Worm (Caenorhabditis elegans) whole organism, L4 larva: ENCODE results near the gene T13C2.3.
A peak's percentile ranks its signal among the peaks of the same experiment; 100 is the strongest.

ENCODE experiments used
- D1046.2 ChIP-seq: fragments of 200-800 bp; sonication (Bioruptor generic); IDR thresholded peaks from 2 replicates; pipeline ENCODE4 v1.3.6; 2022; ENCODE audit warnings: missing genetic modification characterization, missing compliant biosample characterization
- F37D6.2 ChIP-seq: sonication (generic microtip); optimal IDR thresholded peaks from 2 replicates; lab custom pipeline; 2016; ENCODE audit warnings: mild to moderate bottlenecking, missing genetic modification characterization, missing compliant biosample characterization
- R02D3.7 ChIP-seq: fragments of 150-350 bp; sonication (generic microtip); optimal IDR thresholded peaks from 3 replicates; lab custom pipeline; 2014; ENCODE audit warnings: missing biosample characterization, missing genetic modification characterization
- T26A8.4 ChIP-seq: fragments of 200-800 bp; sonication (Bioruptor generic); IDR thresholded peaks from 2 replicates; pipeline ENCODE4 v1.3.6; 2022; ENCODE audit warnings: missing genetic modification characterization, missing compliant biosample characterization
- Y48G9A.11 ChIP-seq: fragments of 200-800 bp; sonication (Bioruptor generic); IDR thresholded peaks from 2 replicates; pipeline ENCODE4 v1.3.6; 2022; ENCODE audit warnings: missing genetic modification reagents, missing genetic modification characterization, missing compliant biosample characterization
- Y5F2A.4 ChIP-seq: fragments of 200-800 bp; sonication (Bioruptor generic); optimal IDR thresholded peaks from 2 replicates; lab custom pipeline; 2018; ENCODE audit warnings: mild to moderate bottlenecking, missing genetic modification characterization, missing compliant biosample characterization
- Y75B8A.6 ChIP-seq: fragments of 200-800 bp; sonication (Bioruptor generic); IDR thresholded peaks from 2 replicates; pipeline ENCODE4 v1.3.6; 2022; ENCODE audit warnings: missing genetic modification reagents, missing genetic modification characterization, missing compliant biosample characterization
- aly-2 ChIP-seq: sonication (generic microtip); optimal IDR thresholded peaks from 2 replicates; lab custom pipeline; 2018; ENCODE audit warnings: missing biosample characterization, missing genetic modification characterization
- ama-1 ChIP-seq: fragments of 150-350 bp; optimal IDR thresholded peaks from 2 replicates; lab custom pipeline; 2014; ENCODE audit warnings: inconsistent platforms, mixed read lengths
- ceh-20 ChIP-seq: fragments of 200-800 bp; sonication (Bioruptor generic); IDR thresholded peaks from 2 replicates; pipeline ENCODE4 v1.3.6; 2022; ENCODE audit warnings: missing genetic modification reagents, missing genetic modification characterization, missing compliant biosample characterization
- ceh-32 ChIP-seq: sonication (generic microtip); optimal IDR thresholded peaks from 2 replicates; lab custom pipeline; 2016; ENCODE audit warnings: mild to moderate bottlenecking, missing genetic modification characterization, missing compliant biosample characterization; ENCODE audit not compliant: poor library complexity
- ceh-44 ChIP-seq: fragments of 200-800 bp; sonication (Bioruptor generic); IDR thresholded peaks from 2 replicates; pipeline ENCODE4 v1.3.6; 2022; ENCODE audit warnings: missing genetic modification reagents, missing genetic modification characterization, missing compliant biosample characterization
- ceh-62 ChIP-seq: sonication (generic microtip); optimal IDR thresholded peaks from 2 replicates; lab custom pipeline; 2017; ENCODE audit warnings: missing biosample characterization, missing genetic modification characterization
- ces-1 ChIP-seq: fragments of 150-350 bp; sonication (generic microtip); optimal IDR thresholded peaks from 4 replicates; lab custom pipeline; 2014; ENCODE audit warnings: missing biosample characterization, missing genetic modification reagents, missing genetic modification characterization
- cey-2 ChIP-seq: sonication (generic microtip); optimal IDR thresholded peaks from 3 replicates; lab custom pipeline; 2017; ENCODE audit warnings: missing genetic modification characterization, mild to moderate bottlenecking, missing compliant biosample characterization, antibody characterized with exemption, borderline replicate concordance; ENCODE audit not compliant: insufficient read depth
- ctbp-1 ChIP-seq: fragments of 200-800 bp; sonication (Bioruptor generic); IDR thresholded peaks from 2 replicates; pipeline ENCODE4 v1.3.6; 2022; ENCODE audit warnings: missing genetic modification reagents, missing genetic modification characterization, missing compliant biosample characterization
- daf-12 ChIP-seq: fragments of 150-350 bp; optimal IDR thresholded peaks from 2 replicates; lab custom pipeline; 2014; ENCODE audit warnings: missing biosample characterization, missing genetic modification reagents, missing genetic modification characterization
- daf-16 ChIP-seq, 3 experiments: sonication (generic microtip); optimal IDR thresholded peaks; 2 replicates each; lab custom pipeline; 2016 to 2017; ENCODE audit warnings: missing genetic modification characterization in 3 of 3, missing genetic modification reagents in 3 of 3, mild to moderate bottlenecking in 2 of 3, missing compliant biosample characterization in 2 of 3, missing biosample characterization in 1 of 3, moderate library complexity in 1 of 3
- dmd-8 ChIP-seq: fragments of 200-800 bp; sonication (Bioruptor generic); IDR thresholded peaks from 2 replicates; pipeline ENCODE4 v1.3.6; 2022; ENCODE audit warnings: missing genetic modification characterization, missing compliant biosample characterization
- duxl-1 ChIP-seq: sonication (generic microtip); optimal IDR thresholded peaks from 2 replicates; lab custom pipeline; 2016; ENCODE audit warnings: mild to moderate bottlenecking, missing genetic modification characterization, moderate library complexity, missing compliant biosample characterization; ENCODE audit not compliant: poor library complexity
- egl-27 ChIP-seq: sonication (generic microtip); optimal IDR thresholded peaks from 3 replicates; lab custom pipeline; 2017; ENCODE audit warnings: missing biosample characterization, missing genetic modification reagents, missing genetic modification characterization
- fos-1 ChIP-seq: fragments of 150-350 bp; optimal IDR thresholded peaks from 2 replicates; lab custom pipeline; 2014; ENCODE audit warnings: missing biosample characterization, missing genetic modification characterization
- hlh-11 ChIP-seq: fragments of 200-800 bp; sonication (Bioruptor generic); optimal IDR thresholded peaks from 2 replicates; lab custom pipeline; 2018; ENCODE audit warnings: mild to moderate bottlenecking, missing genetic modification characterization, missing compliant biosample characterization
- hlh-30 ChIP-seq: sonication (generic microtip); optimal IDR thresholded peaks from 2 replicates; lab custom pipeline; 2017; ENCODE audit warnings: antibody characterized with exemption, mild to moderate bottlenecking, missing genetic modification characterization, missing compliant biosample characterization; ENCODE audit not compliant: insufficient read depth
- hmg-1.1 ChIP-seq: fragments of 200-800 bp; sonication (Bioruptor generic); IDR thresholded peaks from 2 replicates; pipeline ENCODE4 v1.3.6; 2022; ENCODE audit warnings: missing genetic modification reagents, missing genetic modification characterization, missing compliant biosample characterization
- lim-7 ChIP-seq: fragments of 200-800 bp; sonication (Bioruptor generic); IDR thresholded peaks from 2 replicates; pipeline ENCODE4 v1.3.6; 2022; ENCODE audit warnings: missing genetic modification characterization, missing compliant biosample characterization
- lin-1 ChIP-seq: fragments of 200-800 bp; sonication (Bioruptor generic); IDR thresholded peaks from 2 replicates; pipeline ENCODE4 v1.3.6; 2022; ENCODE audit warnings: missing genetic modification reagents, missing genetic modification characterization, missing compliant biosample characterization
- lin-13 ChIP-seq: fragments of 150-350 bp; optimal IDR thresholded peaks from 2 replicates; lab custom pipeline; 2014; ENCODE audit warnings: missing biosample characterization, missing genetic modification reagents, missing genetic modification characterization
- lin-29 ChIP-seq: fragments of 200-800 bp; sonication (Bioruptor generic); IDR thresholded peaks from 2 replicates; pipeline ENCODE4 v1.3.6; 2022; ENCODE audit warnings: missing genetic modification reagents, missing genetic modification characterization, missing compliant biosample characterization
- lin-39 ChIP-seq: fragments of 150-350 bp; optimal IDR thresholded peaks from 2 replicates; lab custom pipeline; 2014; ENCODE audit warnings: missing biosample characterization, missing genetic modification reagents, missing genetic modification characterization
- mep-1 ChIP-seq: fragments of 150-350 bp; sonication (generic microtip); optimal IDR thresholded peaks from 3 replicates; lab custom pipeline; 2014; ENCODE audit warnings: missing biosample characterization, missing genetic modification characterization
- mxl-3 ChIP-seq: fragments of 200-800 bp; sonication (Bioruptor generic); optimal IDR thresholded peaks from 2 replicates; lab custom pipeline; 2018; ENCODE audit warnings: mild to moderate bottlenecking, missing genetic modification characterization, missing compliant biosample characterization
- nhr-102 ChIP-seq: sonication (generic microtip); optimal IDR thresholded peaks from 2 replicates; lab custom pipeline; 2016; ENCODE audit warnings: mild to moderate bottlenecking, missing genetic modification characterization, moderate library complexity, missing compliant biosample characterization
- nhr-25 ChIP-seq: sonication (generic microtip); optimal IDR thresholded peaks from 2 replicates; lab custom pipeline; 2017; ENCODE audit warnings: missing genetic modification characterization, mild to moderate bottlenecking, missing compliant biosample characterization, antibody characterized with exemption, moderate library complexity, borderline replicate concordance; ENCODE audit not compliant: insufficient read depth
- nhr-41 ChIP-seq: fragments of 200-800 bp; sonication (Bioruptor generic); IDR thresholded peaks from 2 replicates; pipeline ENCODE4 v1.3.6; 2022; ENCODE audit warnings: missing genetic modification reagents, missing genetic modification characterization, missing compliant biosample characterization
- nhr-42 ChIP-seq: fragments of 200-800 bp; sonication (Bioruptor generic); IDR thresholded peaks from 2 replicates; pipeline ENCODE4 v1.3.6; 2022; ENCODE audit warnings: missing genetic modification characterization, missing compliant biosample characterization
- nhr-76 ChIP-seq: fragments of 150-350 bp; optimal IDR thresholded peaks from 2 replicates; lab custom pipeline; 2014; ENCODE audit warnings: missing biosample characterization, missing genetic modification characterization
- php-3 ChIP-seq: fragments of 200-800 bp; sonication (Bioruptor generic); IDR thresholded peaks from 2 replicates; pipeline ENCODE4 v1.3.6; 2022; ENCODE audit warnings: missing genetic modification reagents, missing genetic modification characterization, missing compliant biosample characterization
- rbr-2 ChIP-seq: sonication (generic microtip); optimal IDR thresholded peaks from 2 replicates; lab custom pipeline; 2016; ENCODE audit warnings: missing genotype, missing genetic modification characterization, missing compliant biosample characterization
- saeg-2 ChIP-seq: fragments of 200-800 bp; sonication (Bioruptor generic); IDR thresholded peaks from 2 replicates; pipeline ENCODE4 v1.3.6; 2022; ENCODE audit warnings: missing genetic modification reagents, missing genetic modification characterization, missing compliant biosample characterization
- set-16 ChIP-seq: fragments of 200-800 bp; sonication (Bioruptor generic); IDR thresholded peaks from 2 replicates; pipeline ENCODE4 v1.3.6; 2022; ENCODE audit warnings: missing genetic modification reagents, missing genetic modification characterization, missing compliant biosample characterization
- snpc-1.2 ChIP-seq: fragments of 200-800 bp; sonication (Bioruptor generic); IDR thresholded peaks from 2 replicates; pipeline ENCODE4 v1.3.6; 2022; ENCODE audit warnings: missing genetic modification reagents, missing genetic modification characterization, missing compliant biosample characterization
- spr-1 ChIP-seq: sonication (generic microtip); optimal IDR thresholded peaks from 2 replicates; lab custom pipeline; 2016; ENCODE audit warnings: mild to moderate bottlenecking, missing genetic modification characterization, missing compliant biosample characterization
- spr-3 ChIP-seq: fragments of 200-800 bp; sonication (Bioruptor generic); optimal IDR thresholded peaks from 2 replicates; lab custom pipeline; 2018; ENCODE audit warnings: mild to moderate bottlenecking, missing genetic modification characterization, missing compliant biosample characterization
- tag-97 ChIP-seq: fragments of 200-800 bp; sonication (Bioruptor generic); IDR thresholded peaks from 2 replicates; pipeline ENCODE4 v1.3.6; 2022; ENCODE audit warnings: missing genetic modification characterization, missing compliant biosample characterization
- tra-1 ChIP-seq: fragments of 200-800 bp; sonication (Bioruptor generic); IDR thresholded peaks from 2 replicates; pipeline ENCODE4 v1.3.6; 2022; ENCODE audit warnings: missing genetic modification reagents, missing genetic modification characterization, missing compliant biosample characterization
- unc-39 ChIP-seq: sonication (generic microtip); optimal IDR thresholded peaks from 2 replicates; lab custom pipeline; 2017; ENCODE audit warnings: missing biosample characterization, missing genetic modification characterization
- zag-1 ChIP-seq: fragments of 150-350 bp; optimal IDR thresholded peaks from 2 replicates; lab custom pipeline; 2014; ENCODE audit warnings: missing biosample characterization, missing genetic modification characterization
- zfp-3 ChIP-seq: fragments of 200-800 bp; sonication (Bioruptor generic); conservative IDR thresholded peaks from 2 replicates; pipeline ENCODE4 v1.3.6; 2022; ENCODE audit warnings: missing genetic modification reagents, missing genetic modification characterization, missing compliant biosample characterization
- zip-11 ChIP-seq: fragments of 200-800 bp; sonication (Bioruptor generic); IDR thresholded peaks from 2 replicates; pipeline ENCODE4 v1.3.6; 2022; ENCODE audit warnings: missing genetic modification characterization, missing compliant biosample characterization
- zip-2 ChIP-seq: fragments of 150-350 bp; optimal IDR thresholded peaks from 2 replicates; lab custom pipeline; 2014; ENCODE audit warnings: missing biosample characterization, missing genetic modification characterization

The T13C2.3 gene

ce11 chrII:6823233-6823632, 34.2 kb downstream of the T13C2.3 start (continued):
- no peak for TF ChIP-seq T26A8.4
- TF ChIP-seq D1046.2 (GFP tag; lab: Robert Waterston, UW) = no peak
- TF ChIP-seq hlh-30 = peak; percentile 41
- peak; percentile 68 for TF ChIP-seq mxl-3 (GFP tag; lab: Kevin White, UChicago)
- no peak for TF ChIP-seq set-16
- no peak for TF ChIP-seq Y48G9A.11
- peak in 1 of 2 experiments; percentile 54 for TF ChIP-seq daf-16 (GFP tag; optimal IDR thresholded peaks at IDR 0.05; lab: Kevin White, UChicago)
- no peak for TF ChIP-seq daf-16 (tag; optimal IDR thresholded peaks at IDR 0.05; lab: Kevin White, UChicago)
- no peak for TF ChIP-seq nhr-41 (GFP tag; lab: Robert Waterston, UW)
- TF ChIP-seq spr-3 (GFP tag; lab: Kevin White, UChicago) = no peak
- no peak for TF ChIP-seq zip-2 (tag; lab: Kevin White, UChicago)
- TF ChIP-seq lin-39 (tag; lab: Kevin White, UChicago) = no peak
- TF ChIP-seq Y75B8A.6 (GFP tag; lab: Robert Waterston, UW) = no peak
- no peak for TF ChIP-seq ces-1
- TF ChIP-seq nhr-25 (tag; lab: Kevin White, UChicago) = no peak
- TF ChIP-seq lin-1 = no peak
- no peak for TF ChIP-seq fos-1
- TF ChIP-seq tra-1 = peak; percentile 78
- no peak for TF ChIP-seq daf-12 (tag; lab: Kevin White, UChicago)
- TF ChIP-seq dmd-8 (GFP tag; lab: Robert Waterston, UW) = no peak
- no peak for TF ChIP-seq spr-1 (tag; lab: Kevin White, UChicago)
- peak; percentile 69 for TF ChIP-seq hlh-11
- peak; percentile 45 for TF ChIP-seq mep-1 (tag; lab: Kevin White, UChicago)
- no peak for TF ChIP-seq saeg-2 (GFP tag; lab: Robert Waterston, UW)
- TF ChIP-seq nhr-76 (tag; lab: Kevin White, UChicago) = no peak
- TF ChIP-seq ceh-20 (GFP tag; lab: Robert Waterston, UW) = peak; percentile 88; the same call in 1 of the 2 replicates
- TF ChIP-seq hmg-1.1 (GFP tag; lab: Robert Waterston, UW) = peak; percentile 32; the same call in 1 of the 2 replicates
- no peak for TF ChIP-seq lin-29 (GFP tag; lab: Robert Waterston, UW)
- TF ChIP-seq ama-1 (lab: Kevin White, UChicago) = no peak
- TF ChIP-seq cey-2 (tag; lab: Kevin White, UChicago) = no peak
- no peak for TF ChIP-seq unc-39 (tag; lab: Kevin White, UChicago)
- TF ChIP-seq tag-97 (GFP tag; lab: Robert Waterston, UW) = no peak
- TF ChIP-seq ctbp-1 (GFP tag; lab: Robert Waterston, UW) = no peak
- no peak for TF ChIP-seq lin-13 (GFP tag; lab: Kevin White, UChicago)
- TF ChIP-seq duxl-1 = no peak
- TF ChIP-seq egl-27 (tag; lab: Kevin White, UChicago) = no peak
- peak; percentile 10 for TF ChIP-seq rbr-2 (tag; lab: Kevin White, UChicago)
- no peak for TF ChIP-seq snpc-1.2
- TF ChIP-seq R02D3.7 (tag; lab: Kevin White, UChicago) = no peak
- no peak for TF ChIP-seq ceh-62
- no peak for TF ChIP-seq lim-7 (GFP tag; lab: Robert Waterston, UW)
- no peak for TF ChIP-seq nhr-42
- no peak for TF ChIP-seq zfp-3 (GFP tag; lab: Robert Waterston, UW)
- no peak for TF ChIP-seq zag-1
- no peak for TF ChIP-seq aly-2 (tag; lab: Kevin White, UChicago)
- no peak for TF ChIP-seq ceh-32 (tag; lab: Kevin White, UChicago)
- TF ChIP-seq F37D6.2 = no peak
- TF ChIP-seq Y5F2A.4 (GFP tag; lab: Kevin White, UChicago) = no peak
- no peak for TF ChIP-seq nhr-102 (tag; lab: Kevin White, UChicago)
- TF ChIP-seq php-3 (GFP tag; lab: Robert Waterston, UW) = no peak
- no peak for TF ChIP-seq ceh-44 (GFP tag; lab: Robert Waterston, UW)
- no peak for TF ChIP-seq zip-11
